Worm (Caenorhabditis elegans): ENCODE measurements around the gene mrps-18C.

Gene mrps-18C

DNA sequence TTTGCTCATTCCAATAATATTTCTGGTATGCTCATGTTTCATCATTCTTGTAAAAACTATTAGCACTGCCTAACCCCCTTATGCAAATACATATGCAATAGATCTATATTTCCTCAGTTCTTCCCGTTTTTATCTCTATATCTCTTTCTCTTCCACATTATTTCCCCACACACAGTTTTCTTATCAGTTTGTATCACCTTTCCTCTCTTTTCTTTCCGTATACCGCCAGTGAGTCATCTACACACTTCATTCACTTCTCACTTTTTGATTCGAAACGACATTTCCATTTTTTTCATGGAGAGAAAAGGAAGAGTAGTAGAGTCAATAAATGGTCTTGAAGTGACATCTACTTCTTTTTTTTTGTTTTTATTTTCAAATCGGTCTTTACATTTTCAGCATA is 29.0 kb upstream of the mrps-18C start:
- TF ChIP-seq mml-1 (tag; optimal IDR thresholded peaks at IDR 0.05) (no peak), fkh-10 (GFP tag; optimal IDR thresholded peaks at IDR 0.05) (no peak), nhr-77 (tag; optimal IDR thresholded peaks at IDR 0.05) (no peak), ceh-16 (tag; optimal IDR thresholded peaks at IDR 0.05) (no peak), ama-1 (optimal IDR thresholded peaks at IDR 0.05) (no peak), aly-2 (tag; optimal IDR thresholded peaks at IDR 0.05) (no peak), ztf-4 (tag; optimal IDR thresholded peaks at IDR 0.05) (no peak), eor-1 (tag; optimal IDR thresholded peaks at IDR 0.05) (no peak), nhr-76 (tag; optimal IDR thresholded peaks at IDR 0.05) (no peak), nhr-67 (tag; optimal IDR thresholded peaks at IDR 0.05) (no peak), pqm-1 (tag; optimal IDR thresholded peaks at IDR 0.05) (peak; percentile 2), lin-39 (tag; optimal IDR thresholded peaks at IDR 0.05) (no peak), elt-3 (tag; optimal IDR thresholded peaks at IDR 0.05) (peak in 1 of 3 experiments; percentile 40), jun-1 (tag; optimal IDR thresholded peaks at IDR 0.05) (peak; percentile 44), tbx-2 (tag; optimal IDR thresholded peaks at IDR 0.05) (no peak), unc-39 (tag; optimal IDR thresholded peaks at IDR 0.05) (no peak), lin-15B (tag; optimal IDR thresholded peaks at IDR 0.05) (no peak), ceh-28 (tag; optimal IDR thresholded peaks at IDR 0.05) (no peak), hmg-11 (tag; optimal IDR thresholded peaks at IDR 0.05) (no peak), zag-1 (tag; optimal IDR thresholded peaks at IDR 0.05) (no peak), ceh-9 (tag; optimal IDR thresholded peaks at IDR 0.05) (no peak), nhr-25 (tag; optimal IDR thresholded peaks at IDR 0.05) (no peak), nhr-12 (tag; optimal IDR thresholded peaks at IDR 0.05) (no peak), nfya-1 (tag; optimal IDR thresholded peaks at IDR 0.05; ENCODE audit: insufficient read depth) (no peak), sea-2 (GFP tag; optimal IDR thresholded peaks at IDR 0.05) (no peak), pha-4 (tag; optimal IDR thresholded peaks at IDR 0.05) (peak; percentile 24), daf-12 (tag; optimal IDR thresholded peaks at IDR 0.05) (no peak), egl-27 (tag; optimal IDR thresholded peaks at IDR 0.05) (no peak), elt-2 (tag; optimal IDR thresholded peaks at IDR 0.05) (peak; percentile 64), lsy-12 (tag; optimal IDR thresholded peaks at IDR 0.05) (no peak), nhr-237 (tag; optimal IDR thresholded peaks at IDR 0.05) (no peak), nhr-11 (tag; optimal IDR thresholded peaks at IDR 0.05) (no peak), R02D3.7 (tag; optimal IDR thresholded peaks at IDR 0.05) (no peak), ztf-11 (tag; optimal IDR thresholded peaks at IDR 0.05) (no peak), nhr-43 (tag; optimal IDR thresholded peaks at IDR 0.05; ENCODE audit: poor library complexity, severe bottlenecking) (no peak), snpc-4 (tag; optimal IDR thresholded peaks at IDR 0.05) (peak; percentile 26), nhr-23 (tag; optimal IDR thresholded peaks at IDR 0.05) (no peak), fkh-2 (tag; optimal IDR thresholded peaks at IDR 0.05) (no peak), fos-1 (tag; optimal IDR thresholded peaks at IDR 0.05) (no peak)

DNA sequence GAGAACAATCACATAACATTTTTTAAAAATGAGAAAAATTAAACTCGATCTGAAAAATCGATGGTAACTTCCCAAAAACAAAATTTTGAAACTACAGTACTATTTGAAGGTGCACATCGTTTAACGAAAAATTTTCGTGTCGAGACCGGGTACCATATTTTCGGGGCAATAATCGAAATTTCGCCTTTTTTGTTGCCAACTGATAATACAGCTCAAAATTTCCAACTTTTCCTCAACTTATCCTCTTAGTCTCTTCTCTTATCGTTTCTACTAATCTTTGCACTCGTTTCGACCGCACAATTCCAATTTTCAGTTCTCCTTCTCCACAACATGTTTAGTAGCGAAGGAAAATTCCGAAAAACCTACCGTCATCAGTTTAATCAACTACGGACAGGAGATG is 28.5 kb upstream of the mrps-18C start, which contains the start of gene rom-1:
TSS of gene rom-1 (plus strand) at position 301 of the 400 bp plus-strand sequence.
- no peak for TF ChIP-seq unc-39 (tag; optimal IDR thresholded peaks at IDR 0.05)
- TF ChIP-seq ceh-9 (tag; optimal IDR thresholded peaks at IDR 0.05): no peak
- TF ChIP-seq zag-1 (tag; optimal IDR thresholded peaks at IDR 0.05): no peak
- no peak for TF ChIP-seq nhr-28 (tag; optimal IDR thresholded peaks at IDR 0.05)
- TF ChIP-seq pqm-1 (tag; optimal IDR thresholded peaks at IDR 0.05): no peak
- TF ChIP-seq nfya-1 (tag; optimal IDR thresholded peaks at IDR 0.05; ENCODE audit: insufficient read depth): no peak
- no peak for TF ChIP-seq tbx-2 (tag; optimal IDR thresholded peaks at IDR 0.05)
- TF ChIP-seq fkh-2 (tag; optimal IDR thresholded peaks at IDR 0.05): no peak
- TF ChIP-seq elt-3 (tag; optimal IDR thresholded peaks at IDR 0.05): no peak
- TF ChIP-seq ceh-28 (tag; optimal IDR thresholded peaks at IDR 0.05): no peak
- TF ChIP-seq nhr-76 (tag; optimal IDR thresholded peaks at IDR 0.05): no peak
- no peak for TF ChIP-seq fkh-10 (GFP tag; optimal IDR thresholded peaks at IDR 0.05)
- TF ChIP-seq egl-5 (tag; optimal IDR thresholded peaks at IDR 0.05): no peak
- TF ChIP-seq unc-62 (GFP tag; optimal IDR thresholded peaks at IDR 0.05): no peak

DNA sequence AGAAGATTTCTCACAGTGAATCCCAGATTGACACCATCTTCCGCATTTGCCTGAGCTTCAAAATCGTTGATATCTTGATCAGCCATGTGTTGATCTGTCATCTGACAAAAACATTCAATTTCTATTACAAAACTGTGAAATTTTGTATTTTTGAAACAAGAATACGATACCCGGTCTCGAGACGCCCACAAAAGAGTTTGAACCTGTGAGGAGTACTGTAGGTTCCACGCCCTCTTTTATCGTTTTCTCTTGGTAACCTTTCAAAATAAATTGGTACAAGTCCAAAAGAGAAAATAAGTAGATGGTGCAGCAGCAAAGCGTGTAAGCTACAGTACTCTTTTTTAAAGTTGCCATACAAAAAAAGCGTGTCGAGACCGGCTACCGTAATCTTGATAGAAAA is 25.4 kb upstream of the mrps-18C start, which contains the start of gene F26F4.12:
TSS of gene F26F4.12 (minus strand) at position 101 of the 400 bp plus-strand sequence.
- no peak for TF ChIP-seq ceh-9 (tag; optimal IDR thresholded peaks at IDR 0.05)
- TF ChIP-seq nhr-25 (tag; optimal IDR thresholded peaks at IDR 0.05): no peak
- no peak for TF ChIP-seq elt-1 (tag; optimal IDR thresholded peaks at IDR 0.05)
- TF ChIP-seq nhr-67 (tag; optimal IDR thresholded peaks at IDR 0.05): no peak
- no peak for TF ChIP-seq lin-15B (tag; optimal IDR thresholded peaks at IDR 0.05)
- no peak for TF ChIP-seq lin-39 (tag; optimal IDR thresholded peaks at IDR 0.05)
- TF ChIP-seq snpc-4 (tag; optimal IDR thresholded peaks at IDR 0.05): no peak
- no peak for TF ChIP-seq R02D3.7 (tag; optimal IDR thresholded peaks at IDR 0.05)
- no peak for TF ChIP-seq pqm-1 (tag; optimal IDR thresholded peaks at IDR 0.05)
- no peak for TF ChIP-seq nhr-23 (tag; optimal IDR thresholded peaks at IDR 0.05)
